Worm (Caenorhabditis elegans): Measurements from ENCODE around the gene cyp-33C8.

cyp-33C8 gene

DNA sequence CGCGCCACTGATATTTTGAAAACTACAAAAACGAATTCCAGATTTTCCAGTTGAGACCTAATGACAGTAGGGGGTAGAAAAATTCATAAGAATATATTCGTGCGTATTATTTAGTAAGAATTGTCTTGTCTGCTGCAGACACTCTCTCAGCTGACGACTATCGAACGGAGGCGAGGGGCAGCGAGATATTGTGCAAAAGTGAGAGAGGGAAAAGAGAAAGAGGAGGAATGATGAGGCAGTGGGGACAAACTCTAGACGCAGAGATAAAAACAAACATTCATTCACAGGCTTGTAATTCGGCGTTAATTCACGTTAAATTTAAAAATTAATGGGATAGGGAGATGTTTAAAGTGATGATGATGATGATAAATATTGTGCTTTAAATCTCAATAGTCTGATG is 46.5 kb downstream of the cyp-33C8 start, which contains the start of gene gid-7 (continued):
- no peak for TF ChIP-seq zip-4 (GFP tag; optimal IDR thresholded peaks at IDR 0.05)
- no peak for TF ChIP-seq aha-1 (tag; optimal IDR thresholded peaks at IDR 0.05)
- TF ChIP-seq C16A3.4 (tag; optimal IDR thresholded peaks at IDR 0.05) = no peak
- no peak for TF ChIP-seq lin-13 (GFP tag; optimal IDR thresholded peaks at IDR 0.05)
- TF ChIP-seq dsc-1 (tag; optimal IDR thresholded peaks at IDR 0.05) = peak; percentile 28
- no peak for TF ChIP-seq vab-15 (tag; optimal IDR thresholded peaks at IDR 0.05)
- TF ChIP-seq snu-23 (GFP tag; optimal IDR thresholded peaks at IDR 0.05) = peak; percentile 67
- no peak for TF ChIP-seq ceh-90 (tag; optimal IDR thresholded peaks at IDR 0.05)
- peak; percentile 56 to 61 for TF ChIP-seq lin-35 (GFP tag; optimal IDR thresholded peaks at IDR 0.05)
- TF ChIP-seq ceh-88 (GFP tag; IDR thresholded peaks at IDR 0.05) = no peak
- TF ChIP-seq tlp-1 (tag; optimal IDR thresholded peaks at IDR 0.05) = no peak
- TF ChIP-seq C04F5.9 (tag; optimal IDR thresholded peaks at IDR 0.05) = no peak
- no peak for TF ChIP-seq alr-1 (tag; optimal IDR thresholded peaks at IDR 0.05; ENCODE audit: borderline replicate concordance)
- peak; percentile 36 to 45 for TF ChIP-seq lsy-2 (tag; optimal IDR thresholded peaks at IDR 0.05)
- no peak for TF ChIP-seq elt-2 (tag; optimal IDR thresholded peaks at IDR 0.05)
- no peak for TF ChIP-seq nhr-71 (tag; optimal IDR thresholded peaks at IDR 0.05)
- TF ChIP-seq elt-3 (tag; optimal IDR thresholded peaks at IDR 0.05) = no peak
- peak; percentile 35 for TF ChIP-seq xbp-1 (tag; optimal IDR thresholded peaks at IDR 0.05)
- TF ChIP-seq nhr-237 (tag; optimal IDR thresholded peaks at IDR 0.05) = no peak
- no peak for TF ChIP-seq ces-1 (GFP tag; optimal IDR thresholded peaks at IDR 0.05)
- no peak for TF ChIP-seq hlh-4 (tag; optimal IDR thresholded peaks at IDR 0.05)
- peak; percentile 40 for TF ChIP-seq nhr-47 (tag; optimal IDR thresholded peaks at IDR 0.05)
- TF ChIP-seq nhr-11 (tag; optimal IDR thresholded peaks at IDR 0.05) = peak; percentile 4
- no peak for TF ChIP-seq grh-1 (GFP tag; IDR thresholded peaks at IDR 0.05)
- TF ChIP-seq irx-1 (tag; optimal IDR thresholded peaks at IDR 0.05) = peak; percentile 8
- no peak for TF ChIP-seq isw-1 (GFP tag; IDR thresholded peaks at IDR 0.05)
- no peak for TF ChIP-seq mab-9 (GFP tag; IDR thresholded peaks at IDR 0.05)
- TF ChIP-seq mdl-1 (tag; optimal IDR thresholded peaks at IDR 0.05) = peak in 1 of 2 experiments; percentile 39
- peak; percentile 59 for TF ChIP-seq nhr-20 (tag; optimal IDR thresholded peaks at IDR 0.05)
- TF ChIP-seq tbx-2 (tag; optimal IDR thresholded peaks at IDR 0.05) = peak; percentile 39
- peak; percentile 75 to 79 for TF ChIP-seq efl-1 (optimal IDR thresholded peaks at IDR 0.05)
- peak; percentile 67 to 96 for TF ChIP-seq efl-1 (GFP tag; optimal IDR thresholded peaks at IDR 0.05 in 1 of 2)
- no peak for TF ChIP-seq unc-30 (tag; optimal IDR thresholded peaks at IDR 0.05)
- TF ChIP-seq egl-27 (tag; optimal IDR thresholded peaks at IDR 0.05) = no peak
- no peak for TF ChIP-seq mef-2 (tag; optimal IDR thresholded peaks at IDR 0.05)
- peak; percentile 66 for TF ChIP-seq nhr-85 (tag)
- TF ChIP-seq efl-3 (GFP tag; optimal IDR thresholded peaks at IDR 0.05) = no peak
- TF ChIP-seq dpl-1 (GFP tag; optimal IDR thresholded peaks at IDR 0.05) = peak; percentile 28 to 61 (median 60)
- no peak for TF ChIP-seq rnt-1 (tag; optimal IDR thresholded peaks at IDR 0.05)
- TF ChIP-seq hlh-17 (GFP tag; optimal IDR thresholded peaks at IDR 0.05; ENCODE audit: borderline replicate concordance) = no peak
- TF ChIP-seq F16B12.6 (tag; optimal IDR thresholded peaks at IDR 0.05) = no peak
- TF ChIP-seq pqm-1 (tag; optimal IDR thresholded peaks at IDR 0.05) = no peak
- no peak for TF ChIP-seq ets-5 (GFP tag; IDR thresholded peaks at IDR 0.05)
- TF ChIP-seq unc-98 (GFP tag; IDR thresholded peaks at IDR 0.05) = no peak
- TF ChIP-seq ama-1 (optimal IDR thresholded peaks at IDR 0.05) = no peak
- no peak for TF ChIP-seq unc-130 (tag; optimal IDR thresholded peaks at IDR 0.05)
- TF ChIP-seq ceh-82 (tag; optimal IDR thresholded peaks at IDR 0.05) = no peak
